Fruit fly (Drosophila melanogaster) Kc167 (cell line): ENCODE results near the gene CG6398.

ENCODE experiments used
- Myc ChIP-seq: fragments of >200 bp; optimal IDR thresholded peaks from 2 replicates; lab custom pipeline; 2017; ENCODE audit warnings: missing external identifiers
- Sin3A ChIP-seq: fragments of >200 bp; optimal IDR thresholded peaks from 2 replicates; lab custom pipeline; 2018; ENCODE audit warnings: missing external identifiers
- h ChIP-seq: fragments of >200 bp; optimal IDR thresholded peaks from 3 replicates; lab custom pipeline; 2018; ENCODE audit warnings: missing external identifiers
- insv ChIP-seq: fragments of >200 bp; optimal IDR thresholded peaks from 3 replicates; lab custom pipeline; 2018; ENCODE audit warnings: missing external identifiers
- psq ChIP-seq: fragments of >200 bp; optimal IDR thresholded peaks from 2 replicates; lab custom pipeline; 2017; ENCODE audit warnings: missing external identifiers
- ttk ChIP-seq: sonication (Bioruptor generic); optimal IDR thresholded peaks from 2 replicates; lab custom pipeline; 2017; ENCODE audit warnings: missing external identifiers

The CG6398 gene

DNA sequence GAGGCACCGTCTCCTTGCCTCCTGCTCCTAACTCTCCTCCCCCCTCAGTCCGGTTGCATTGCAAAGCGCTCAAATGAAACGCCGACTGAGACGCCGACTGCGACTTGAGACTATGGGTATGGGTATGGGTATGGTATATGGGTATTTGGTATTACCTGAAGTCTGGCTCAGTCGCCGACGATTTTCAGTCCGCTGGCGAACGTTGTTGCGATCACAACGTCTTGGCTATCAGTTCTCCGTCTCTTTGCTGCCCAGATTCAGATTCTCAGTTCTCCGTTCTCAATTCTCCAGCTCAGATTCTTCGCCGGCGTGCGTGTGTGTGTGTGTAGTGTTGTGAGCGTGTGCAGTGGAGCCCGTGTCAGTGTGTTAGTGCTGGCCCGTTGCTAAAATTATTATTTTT lies at the start of gene CG6398:
Gene CG6398, plus strand, starts transcription at position 185 of the 400 bp plus-strand sequence.
- TF ChIP-seq psq (lab: Kevin White, UChicago) (no peak), Sin3A (no peak), h (lab: Kevin White, UChicago) (no peak), insv (no peak), ttk (lab: Kevin White, UChicago) (no peak), Myc (lab: Kevin White, UChicago) (no peak)

DNA sequence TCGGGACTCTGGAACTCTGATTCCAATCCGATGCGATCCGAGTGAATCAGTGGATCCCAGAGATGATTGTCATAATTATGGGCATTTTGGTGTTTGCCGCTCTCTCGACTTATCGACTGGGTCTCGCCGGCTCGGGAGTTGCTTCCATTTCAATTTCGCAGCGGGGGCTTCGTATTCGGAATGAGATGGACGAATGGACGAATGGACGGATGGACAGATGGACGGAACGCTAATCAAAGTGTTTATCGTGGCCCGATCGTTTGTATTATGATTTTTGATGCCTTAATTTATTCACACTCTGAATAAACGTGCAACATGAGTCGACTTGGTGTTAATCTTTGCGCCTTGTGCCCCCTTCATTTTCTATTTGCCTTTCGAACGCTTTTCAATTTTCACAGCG lies 49.8 kb upstream of the CG6398 start:
- TF ChIP-seq psq (lab: Kevin White, UChicago) (no peak), insv (no peak), Myc (lab: Kevin White, UChicago) (no peak), Sin3A (no peak), h (lab: Kevin White, UChicago) (no peak), ttk (lab: Kevin White, UChicago) (no peak)

DNA sequence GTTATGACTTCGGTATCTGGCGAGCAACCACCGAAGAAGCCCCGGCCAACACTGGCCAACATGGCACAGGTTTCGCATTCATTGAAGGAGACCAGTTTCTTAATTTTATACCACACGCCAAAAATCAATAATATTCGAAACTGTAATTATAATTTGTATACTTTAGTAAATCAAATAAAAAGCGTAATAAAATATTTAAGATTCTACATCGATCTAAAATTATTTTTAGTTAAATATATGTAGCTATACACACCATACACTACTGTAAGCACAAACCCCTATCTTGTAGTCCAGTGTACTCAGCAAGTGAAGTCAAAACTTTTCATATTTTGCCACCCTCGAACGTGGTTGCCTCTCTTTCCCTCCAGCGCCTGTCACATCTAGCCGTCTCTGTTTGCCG lies 48.6 kb upstream of the CG6398 start:
- no peak for TF ChIP-seq psq (lab: Kevin White, UChicago)
- TF ChIP-seq h (lab: Kevin White, UChicago), result no peak
- no peak for TF ChIP-seq ttk (lab: Kevin White, UChicago)
- no peak for TF ChIP-seq insv
- no peak for TF ChIP-seq Myc (lab: Kevin White, UChicago)
- TF ChIP-seq Sin3A, result no peak

DNA sequence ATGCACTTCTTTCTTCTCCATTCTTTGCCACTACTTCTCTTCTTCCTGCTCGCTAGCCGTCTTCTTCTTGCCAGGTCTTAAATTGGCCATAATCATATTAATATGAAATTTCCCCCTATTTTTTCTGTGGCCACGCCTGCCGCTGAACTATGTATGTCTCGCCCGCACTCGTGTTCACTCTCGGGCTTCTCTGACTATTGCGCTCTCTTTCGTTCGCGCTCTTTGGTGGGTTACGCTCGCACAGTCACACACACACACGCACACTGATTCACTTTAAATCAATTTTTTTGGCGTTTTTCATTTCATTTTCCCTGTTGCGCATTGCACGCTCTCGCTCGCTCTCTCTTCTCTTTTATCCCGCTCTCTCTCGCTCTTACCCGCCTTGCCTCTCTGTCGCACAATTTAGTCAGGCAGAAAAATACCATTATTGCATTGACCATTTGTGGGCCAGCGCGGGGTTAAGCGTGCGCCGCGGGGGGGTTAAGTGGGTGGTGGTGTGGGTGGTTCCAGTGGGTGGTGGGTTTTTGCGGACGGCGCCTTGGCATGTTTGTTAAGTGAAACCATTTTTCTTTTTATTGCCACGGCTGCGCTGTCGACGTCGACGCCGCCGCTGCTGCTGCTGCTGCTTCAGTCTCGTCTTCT lies 41.1 kb upstream of the CG6398 start:
- TF ChIP-seq insv (no peak), ttk (lab: Kevin White, UChicago) (no peak)

dm6 chrX:17790072-17790471 lies 40.6 kb upstream of the CG6398 start:
- TF ChIP-seq ttk (lab: Kevin White, UChicago) (no peak), Sin3A (no peak), psq (lab: Kevin White, UChicago) (no peak), Myc (lab: Kevin White, UChicago) (no peak)

dm6 chrX:17790710-17791109 lies 39.9 kb upstream of the CG6398 start, which contains the start of gene OdsH:
OdsH (plus strand) TSS chrX:17791010.
- TF ChIP-seq h (lab: Kevin White, UChicago) (no peak), Sin3A (no peak), Myc (lab: Kevin White, UChicago) (no peak), ttk (lab: Kevin White, UChicago) (no peak), insv (no peak), psq (lab: Kevin White, UChicago) (no peak)

- TF ChIP-seq h (lab: Kevin White, UChicago) (no peak), psq (lab: Kevin White, UChicago) (no peak), insv (no peak), Sin3A (no peak), ttk (lab: Kevin White, UChicago) (no peak), Myc (lab: Kevin White, UChicago) (no peak)
Measured at dm6 chrX:17799070-17799802, 31.4 kb upstream of the CG6398 start.

- no peak for TF ChIP-seq h (lab: Kevin White, UChicago)
- no peak for TF ChIP-seq ttk (lab: Kevin White, UChicago)
- no peak for TF ChIP-seq insv
- TF ChIP-seq Sin3A, result no peak
- TF ChIP-seq psq (lab: Kevin White, UChicago), result no peak
- TF ChIP-seq Myc (lab: Kevin White, UChicago), result no peak
Measured at dm6 chrX:17799803-17800151, 30.9 kb upstream of the CG6398 start.

dm6 chrX:17802353-17803121 lies 28.1 kb upstream of the CG6398 start:
- TF ChIP-seq ttk (lab: Kevin White, UChicago), result no peak
- no peak for TF ChIP-seq h (lab: Kevin White, UChicago)
- TF ChIP-seq psq (lab: Kevin White, UChicago), result no peak
- no peak for TF ChIP-seq insv
- TF ChIP-seq Myc (lab: Kevin White, UChicago), result no peak
- TF ChIP-seq Sin3A, result no peak

DNA sequence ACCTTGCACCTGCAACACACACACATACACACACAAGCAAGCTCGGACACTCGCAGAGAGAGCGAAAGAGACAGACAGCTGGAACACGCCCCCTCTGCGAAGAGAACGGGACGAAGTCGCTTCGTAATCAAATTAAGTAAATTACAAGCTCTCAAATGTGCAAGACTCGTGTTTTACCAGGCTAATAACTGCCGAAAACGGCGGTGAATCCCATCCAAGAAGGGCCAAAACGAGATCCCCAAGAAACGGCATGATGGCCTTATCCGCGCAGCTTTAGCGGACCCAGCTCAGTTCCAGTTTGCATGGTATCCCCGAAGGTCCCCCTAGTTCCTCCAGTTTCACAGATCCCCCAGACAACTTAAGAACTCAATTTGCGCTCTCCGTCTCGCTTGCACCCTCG lies 26.6 kb upstream of the CG6398 start:
- TF ChIP-seq psq (lab: Kevin White, UChicago) (no peak), insv (no peak), ttk (lab: Kevin White, UChicago) (no peak), Sin3A (no peak), h (lab: Kevin White, UChicago) (no peak), Myc (lab: Kevin White, UChicago) (no peak)

dm6 chrX:17806335-17806734 lies 24.3 kb upstream of the CG6398 start:
- no peak for TF ChIP-seq insv
- no peak for TF ChIP-seq h (lab: Kevin White, UChicago)
- TF ChIP-seq Sin3A, result no peak
- TF ChIP-seq psq (lab: Kevin White, UChicago), result no peak
- no peak for TF ChIP-seq Myc (lab: Kevin White, UChicago)
- no peak for TF ChIP-seq ttk (lab: Kevin White, UChicago)

DNA sequence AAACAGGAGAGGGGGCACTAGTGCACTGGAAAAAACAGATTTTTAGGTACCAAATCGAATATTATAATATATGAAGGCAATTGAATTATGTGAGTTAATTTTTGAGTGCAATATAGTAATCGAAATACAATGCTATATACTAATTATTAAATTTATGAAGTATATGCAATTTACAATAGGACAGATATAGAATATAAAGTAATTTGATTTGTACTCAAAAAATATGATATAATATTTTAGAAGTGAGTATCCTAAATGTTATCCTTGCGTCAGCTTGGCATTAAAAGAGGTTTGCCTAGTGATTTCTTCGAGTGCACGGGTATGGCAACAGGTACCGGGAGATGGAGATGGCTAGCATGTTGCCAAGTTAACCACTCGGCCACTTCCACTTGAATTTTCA lies 23.7 kb upstream of the CG6398 start:
- TF ChIP-seq h (lab: Kevin White, UChicago), result no peak
- TF ChIP-seq Sin3A, result no peak
- TF ChIP-seq Myc (lab: Kevin White, UChicago), result no peak
- TF ChIP-seq psq (lab: Kevin White, UChicago), result no peak
